Fruit fly (Drosophila melanogaster) whole organism, embryonic: ENCODE measurements around the gene Ilp6.

Experiments used
- Aef1 ChIP-seq: fragments of 200-800 bp; sonication (Bioruptor generic); IDR thresholded peaks from 3 replicates; pipeline ENCODE4 v1.3.6; 2022; ENCODE audit warnings: missing biosample characterization, missing genetic modification characterization
- Antp ChIP-seq: fragments of 200-800 bp; sonication (Bioruptor generic); optimal IDR thresholded peaks from 3 replicates; lab custom pipeline; 2016; ENCODE audit warnings: missing biosample characterization, missing genetic modification characterization
- CG10147 ChIP-seq: fragments of 200-800 bp; sonication (Bioruptor generic); optimal IDR thresholded peaks from 2 replicates; lab custom pipeline; 2019; ENCODE audit warnings: missing biosample characterization, mild to moderate bottlenecking, missing genetic modification characterization, moderate library complexity
- CG11695 ChIP-seq: fragments of 200-800 bp; sonication (Bioruptor generic); IDR thresholded peaks from 3 replicates; pipeline ENCODE4 v1.3.6; 2022; ENCODE audit warnings: missing biosample characterization, missing genetic modification characterization
- CG12236 ChIP-seq: fragments of 200-800 bp; sonication (Bioruptor generic); optimal IDR thresholded peaks from 2 replicates; lab custom pipeline; 2016; ENCODE audit warnings: missing biosample characterization, missing genetic modification characterization
- CG12769 ChIP-seq: fragments of 200-800 bp; sonication (Bioruptor generic); optimal IDR thresholded peaks from 2 replicates; lab custom pipeline; 2019; ENCODE audit warnings: missing biosample characterization, mild to moderate bottlenecking, missing genetic modification characterization, moderate library complexity
- CG12942 ChIP-seq: fragments of 200-800 bp; sonication (Bioruptor generic); optimal IDR thresholded peaks from 3 replicates; lab custom pipeline; 2016; ENCODE audit warnings: missing biosample characterization, missing genetic modification characterization
- CG13894 ChIP-seq: fragments of 200-800 bp; sonication (Bioruptor generic); optimal IDR thresholded peaks from 3 replicates; lab custom pipeline; 2018; ENCODE audit warnings: missing biosample characterization, mild to moderate bottlenecking, missing genetic modification characterization, moderate library complexity
- CG15269 ChIP-seq: fragments of 200-800 bp; sonication (Bioruptor generic); optimal IDR thresholded peaks from 2 replicates; lab custom pipeline; 2018; ENCODE audit warnings: missing biosample characterization, mild to moderate bottlenecking, missing genetic modification characterization, moderate library complexity
- CG1603 ChIP-seq: fragments of 200-800 bp; sonication (Bioruptor generic); optimal IDR thresholded peaks from 2 replicates; lab custom pipeline; 2019; ENCODE audit warnings: missing biosample characterization, mild to moderate bottlenecking, missing genetic modification characterization, moderate library complexity
- CG16815 ChIP-seq: fragments of 200-800 bp; sonication (Bioruptor generic); optimal IDR thresholded peaks from 3 replicates; lab custom pipeline; 2017; ENCODE audit warnings: missing biosample characterization, mild to moderate bottlenecking, missing genetic modification characterization
- CG2712 ChIP-seq: fragments of 200-800 bp; optimal IDR thresholded peaks from 3 replicates; lab custom pipeline; 2019; ENCODE audit warnings: missing biosample characterization, mild to moderate bottlenecking, missing genetic modification characterization, moderate library complexity
- CG2889 ChIP-seq: fragments of 200-800 bp; sonication (Bioruptor generic); IDR thresholded peaks from 3 replicates; pipeline ENCODE4 v1.3.6; 2022; ENCODE audit warnings: missing biosample characterization, missing genetic modification characterization
- CG32532 ChIP-seq: fragments of 200-800 bp; sonication (Bioruptor generic); IDR thresholded peaks from 2 replicates; pipeline ENCODE4 v1.3.6; 2022; ENCODE audit warnings: missing biosample characterization, missing genetic modification characterization
- CG5180 ChIP-seq: fragments of 200-800 bp; sonication (Bioruptor generic); optimal IDR thresholded peaks from 3 replicates; lab custom pipeline; 2017; ENCODE audit warnings: missing biosample characterization, missing genetic modification characterization, mild to moderate bottlenecking, moderate library complexity, missing genetic modification reagents
- CG6175 ChIP-seq: fragments of 200-800 bp; sonication (Bioruptor generic); IDR thresholded peaks from 3 replicates; pipeline ENCODE4 v1.3.6; 2022; ENCODE audit warnings: missing biosample characterization, missing genetic modification characterization
- CG6683 ChIP-seq: fragments of 200-800 bp; sonication (Bioruptor generic); optimal IDR thresholded peaks from 2 replicates; lab custom pipeline; 2017; ENCODE audit warnings: missing biosample characterization, mild to moderate bottlenecking, missing genetic modification characterization, missing genetic modification reagents
- CG7786 ChIP-seq: fragments of 200-800 bp; sonication (Bioruptor generic); optimal IDR thresholded peaks from 2 replicates; lab custom pipeline; 2016; ENCODE audit warnings: missing biosample characterization, missing genetic modification characterization
- CG8924 ChIP-seq: fragments of 200-800 bp; optimal IDR thresholded peaks from 3 replicates; lab custom pipeline; 2019; ENCODE audit warnings: missing biosample characterization, mild to moderate bottlenecking, missing genetic modification characterization, moderate library complexity
- CG9215 ChIP-seq: fragments of 200-800 bp; sonication (Bioruptor generic); IDR thresholded peaks from 2 replicates; pipeline ENCODE4 v1.3.6; 2022; ENCODE audit warnings: missing biosample characterization, missing genetic modification characterization
- CG9727 ChIP-seq: fragments of 200-800 bp; sonication (Bioruptor generic); optimal IDR thresholded peaks from 3 replicates; lab custom pipeline; 2017; ENCODE audit warnings: missing biosample characterization, mild to moderate bottlenecking, missing genetic modification characterization
- Chrac-16 ChIP-seq: fragments of 200-800 bp; sonication (Bioruptor generic); optimal IDR thresholded peaks from 3 replicates; lab custom pipeline; 2016; ENCODE audit warnings: missing biosample characterization, missing genetic modification characterization
- D19B ChIP-seq: fragments of 200-800 bp; sonication (Bioruptor generic); optimal IDR thresholded peaks from 2 replicates; lab custom pipeline; 2017; ENCODE audit warnings: missing biosample characterization, mild to moderate bottlenecking, missing genetic modification characterization
- Doc3 ChIP-seq: fragments of 200-800 bp; sonication (Bioruptor generic); IDR thresholded peaks from 3 replicates; pipeline ENCODE4 v1.3.6; 2022; ENCODE audit warnings: missing biosample characterization, missing genetic modification characterization; ENCODE audit not compliant: partially characterized antibody
- Hand ChIP-seq: fragments of 200-800 bp; sonication (Bioruptor generic); optimal IDR thresholded peaks from 2 replicates; lab custom pipeline; 2017; ENCODE audit warnings: mild to moderate bottlenecking, missing biosample characterization, missing genetic modification reagents, missing genetic modification characterization
- HmgZ ChIP-seq: fragments of 200-800 bp; sonication (Bioruptor generic); optimal IDR thresholded peaks from 2 replicates; lab custom pipeline; 2018; ENCODE audit warnings: missing biosample characterization, mild to moderate bottlenecking, missing genetic modification characterization
- Hmr ChIP-seq: fragments of 200-800 bp; sonication (Bioruptor generic); optimal IDR thresholded peaks from 3 replicates; lab custom pipeline; 2017; ENCODE audit warnings: mild to moderate bottlenecking, missing biosample characterization, missing genetic modification reagents, missing genetic modification characterization
- Hr3 ChIP-seq: fragments of 200-800 bp; sonication (Bioruptor generic); optimal IDR thresholded peaks from 3 replicates; lab custom pipeline; 2016; ENCODE audit warnings: missing biosample characterization, missing genetic modification characterization
- Hr51 ChIP-seq, 2 experiments: fragments of 200-800 bp; sonication (Bioruptor generic); optimal IDR thresholded peaks; 2 replicates in 1 of 2; 3 replicates in 1 of 2; lab custom pipeline; 2016 to 2018; ENCODE audit warnings: missing biosample characterization in 2 of 2, missing genetic modification characterization in 2 of 2, mild to moderate bottlenecking in 1 of 2, moderate library complexity in 1 of 2
- Med ChIP-seq: fragments of 200-800 bp; sonication (Bioruptor generic); peaks from one replicate; lab custom pipeline; 2016; ENCODE audit warnings: missing biosample characterization, missing genetic modification characterization, mild to moderate bottlenecking, inconsistent platforms, moderate library complexity
- Nf-YC ChIP-seq: fragments of 200-800 bp; optimal IDR thresholded peaks from 3 replicates; lab custom pipeline; 2019; ENCODE audit warnings: missing biosample characterization, mild to moderate bottlenecking, missing genetic modification characterization, moderate library complexity
- abd-A ChIP-seq: fragments of 200-800 bp; sonication (Bioruptor generic); optimal IDR thresholded peaks from 3 replicates; lab custom pipeline; 2019; ENCODE audit warnings: missing biosample characterization, mild to moderate bottlenecking, missing genetic modification characterization, moderate library complexity
- amos ChIP-seq: fragments of 200-800 bp; sonication (Bioruptor generic); IDR thresholded peaks from 2 replicates; pipeline ENCODE4 v1.3.6; 2022; ENCODE audit warnings: missing biosample characterization, missing genetic modification characterization; ENCODE audit not compliant: partially characterized antibody
- ato ChIP-seq: fragments of 200-800 bp; sonication (Bioruptor generic); IDR thresholded peaks from 2 replicates; pipeline ENCODE4 v1.3.6; 2022; ENCODE audit warnings: missing biosample characterization, missing genetic modification characterization; ENCODE audit not compliant: partially characterized antibody
- chinmo ChIP-seq: fragments of 200-800 bp; sonication (Bioruptor generic); IDR thresholded peaks from 4 replicates; pipeline ENCODE4 v1.3.6; 2022; ENCODE audit warnings: missing biosample characterization, missing genetic modification characterization; ENCODE audit not compliant: partially characterized antibody
- dmrt99B ChIP-seq: fragments of 200-800 bp; sonication (Bioruptor generic); optimal IDR thresholded peaks from 2 replicates; lab custom pipeline; 2018; ENCODE audit warnings: missing biosample characterization, mild to moderate bottlenecking, missing genetic modification characterization, moderate library complexity
- esg ChIP-seq: fragments of 200-800 bp; sonication (Bioruptor generic); conservative IDR thresholded peaks from 2 replicates; pipeline ENCODE4 v1.3.6; 2022; ENCODE audit warnings: missing biosample characterization, missing genetic modification characterization
- ftz-f1 ChIP-seq: fragments of 200-800 bp; sonication (Bioruptor generic); optimal IDR thresholded peaks from 2 replicates; lab custom pipeline; 2016; ENCODE audit warnings: missing biosample characterization, missing genetic modification characterization
- gcm2 ChIP-seq: fragments of 200-800 bp; sonication (Bioruptor generic); optimal IDR thresholded peaks from 2 replicates; lab custom pipeline; 2016; ENCODE audit warnings: missing biosample characterization, missing genetic modification characterization
- mam ChIP-seq: fragments of 200-800 bp; sonication (Bioruptor generic); optimal IDR thresholded peaks from 3 replicates; lab custom pipeline; 2016; ENCODE audit warnings: missing biosample characterization, missing genetic modification characterization
- nerfin-1 ChIP-seq: fragments of 200-800 bp; sonication (Bioruptor generic); optimal IDR thresholded peaks from 3 replicates; lab custom pipeline; 2019; ENCODE audit warnings: missing biosample characterization, mild to moderate bottlenecking, missing genetic modification characterization, moderate library complexity
- ranshi ChIP-seq: fragments of 200-800 bp; sonication (Bioruptor generic); IDR thresholded peaks from 2 replicates; pipeline ENCODE4 v1.3.6; 2022; ENCODE audit warnings: missing biosample characterization, missing genetic modification characterization
- rib ChIP-seq: fragments of 200-800 bp; sonication (Bioruptor generic); IDR thresholded peaks from 2 replicates; pipeline ENCODE4 v1.3.6; 2022; ENCODE audit warnings: missing biosample characterization, missing genetic modification characterization
- run ChIP-seq: fragments of 200-800 bp; sonication (Bioruptor generic); optimal IDR thresholded peaks from 3 replicates; lab custom pipeline; 2018; ENCODE audit warnings: missing biosample characterization, mild to moderate bottlenecking, missing genetic modification characterization
- salm ChIP-seq: fragments of 200-800 bp; sonication (Bioruptor generic); optimal IDR thresholded peaks from 2 replicates; lab custom pipeline; 2018; ENCODE audit warnings: missing biosample characterization, mild to moderate bottlenecking, missing genetic modification characterization
- schlank ChIP-seq: fragments of 200-800 bp; sonication (Bioruptor generic); optimal IDR thresholded peaks from 2 replicates; lab custom pipeline; 2018; ENCODE audit warnings: missing biosample characterization, mild to moderate bottlenecking, missing genetic modification characterization
- sisA ChIP-seq: fragments of 200-800 bp; sonication (Bioruptor generic); IDR thresholded peaks from 2 replicates; pipeline ENCODE4 v1.3.6; 2022; ENCODE audit warnings: missing biosample characterization, missing genetic modification characterization
- vvl ChIP-seq: fragments of 200-800 bp; sonication (Bioruptor generic); IDR thresholded peaks from 2 replicates; pipeline ENCODE4 v1.3.6; 2022; ENCODE audit warnings: missing biosample characterization, missing genetic modification characterization
- zfh2 ChIP-seq: fragments of 200-800 bp; sonication (Bioruptor generic); optimal IDR thresholded peaks from 2 replicates; lab custom pipeline; 2016; ENCODE audit warnings: missing biosample characterization, missing genetic modification characterization

Ilp6 gene

DNA sequence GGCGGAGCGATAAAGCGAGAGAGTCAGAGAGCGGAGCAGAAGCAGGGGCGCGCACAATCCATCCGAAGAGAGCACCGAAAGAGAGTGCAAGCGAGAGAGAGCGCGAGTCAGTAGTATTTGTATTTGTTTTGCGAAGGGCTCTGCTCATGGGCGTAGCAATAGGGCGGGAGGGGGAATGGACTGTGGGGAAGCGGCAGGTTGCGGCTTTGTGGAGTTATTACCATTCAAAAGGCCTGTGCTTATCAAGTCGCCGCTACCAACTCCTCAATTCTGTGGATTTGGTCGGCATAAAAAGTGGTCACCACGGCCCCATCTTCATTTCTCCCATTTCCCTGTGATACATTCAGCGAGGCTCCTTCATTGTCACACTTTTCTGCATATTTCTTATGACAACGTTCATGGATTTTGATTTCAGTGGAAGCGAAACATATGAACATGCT lies 33.4 kb downstream of the Ilp6 start (continued):
- TF ChIP-seq CG10147 (peak; percentile 54), CG5180 (GFP tag; lab: Kevin White, UChicago) (no peak), D19B (peak; percentile 42), rib (no peak), vvl (peak; percentile 42), esg (GFP tag; lab: Robert Waterston, UW) (no peak), CG6683 (GFP tag; lab: Kevin White, UChicago) (peak; percentile 5), amos (GFP tag; lab: Robert Waterston, UW) (no peak), Hmr (GFP tag; lab: Kevin White, UChicago) (peak; percentile 69), CG15269 (tag; lab: Kevin White, UChicago) (peak; percentile 51), CG9727 (GFP tag; lab: Kevin White, UChicago) (peak; percentile 20), nerfin-1 (tag; lab: Kevin White, UChicago) (peak; percentile 4), Med (peak; percentile 68), mam (GFP tag; lab: Kevin White, UChicago) (peak; percentile 38), CG7786 (peak; percentile 6), CG13894 (tag; lab: Kevin White, UChicago) (peak; percentile 61), Doc3 (no peak), Hr51 (GFP tag; optimal IDR thresholded peaks at IDR 0.05; lab: Kevin White, UChicago) (peak in 1 of 2 experiments; percentile 55), zfh2 (GFP tag; lab: Kevin White, UChicago) (peak; percentile 17), Aef1 (GFP tag; lab: Robert Waterston, UW) (peak; percentile 48; the same call in 2 of the 3 replicates), CG12236 (GFP tag; lab: Kevin White, UChicago) (no peak), salm (peak; percentile 7), Hr3 (GFP tag; lab: Kevin White, UChicago) (peak; percentile 37), CG12942 (no peak), ato (GFP tag; lab: Robert Waterston, UW) (no peak), CG6175 (GFP tag; lab: Robert Waterston, UW) (0 out of 3 replicates have a peak, but pooled peaks have one; percentile 27), CG11695 (GFP tag; lab: Robert Waterston, UW) (peak; percentile 29; the same call in 1 of the 3 replicates), CG2712 (peak; percentile 11), ftz-f1 (no peak), Antp (GFP tag; lab: Kevin White, UChicago) (peak; percentile 4), CG2889 (GFP tag; lab: Robert Waterston, UW) (peak; percentile 43; the same call in 1 of the 3 replicates), Nf-YC (tag; lab: Kevin White, UChicago) (no peak), schlank (tag; lab: Kevin White, UChicago) (peak; percentile 52), CG32532 (GFP tag; lab: Robert Waterston, UW) (peak; percentile 65), dmrt99B (tag; lab: Kevin White, UChicago) (peak; percentile 34), CG9215 (GFP tag; lab: Robert Waterston, UW) (peak; percentile 62), gcm2 (no peak), ranshi (GFP tag; lab: Robert Waterston, UW) (0 out of 2 replicates have a peak, but pooled peaks have one; percentile 12), CG1603 (tag; lab: Kevin White, UChicago) (peak; percentile 36), run (tag; lab: Kevin White, UChicago) (peak; percentile 1), chinmo (GFP tag; lab: Robert Waterston, UW) (no peak; the same call in 3 of the 4 replicates), sisA (GFP tag; lab: Robert Waterston, UW) (peak; percentile 38; the same call in 1 of the 2 replicates), Hand (GFP tag; lab: Kevin White, UChicago) (peak; percentile 55), Chrac-16 (GFP tag; lab: Kevin White, UChicago) (peak; percentile 15), CG16815 (GFP tag; lab: Kevin White, UChicago) (peak; percentile 46), CG8924 (tag; lab: Kevin White, UChicago) (peak; percentile 44), HmgZ (peak; percentile 54), abd-A (peak; percentile 82), CG12769 (tag; lab: Kevin White, UChicago) (peak; percentile 80)
